Worm (Caenorhabditis elegans) whole organism, late embryonic: ENCODE measurements around the gene imp-2.

Source experiments
- ama-1 ChIP-seq: fragments of 150-350 bp; optimal IDR thresholded peaks from 2 replicates; lab custom pipeline; 2014
- ceh-30 ChIP-seq: fragments of 150-350 bp; optimal IDR thresholded peaks from 2 replicates; lab custom pipeline; 2014; ENCODE audit warnings: missing biosample characterization, missing genetic modification characterization
- fkh-10 ChIP-seq: fragments of 150-350 bp; optimal IDR thresholded peaks from 2 replicates; lab custom pipeline; 2014; ENCODE audit warnings: missing biosample characterization, missing genetic modification reagents, missing genetic modification characterization
- mec-3 ChIP-seq: sonication (generic microtip); optimal IDR thresholded peaks from 2 replicates; lab custom pipeline; 2016; ENCODE audit warnings: borderline replicate concordance, missing genetic modification characterization, missing compliant biosample characterization

DNA sequence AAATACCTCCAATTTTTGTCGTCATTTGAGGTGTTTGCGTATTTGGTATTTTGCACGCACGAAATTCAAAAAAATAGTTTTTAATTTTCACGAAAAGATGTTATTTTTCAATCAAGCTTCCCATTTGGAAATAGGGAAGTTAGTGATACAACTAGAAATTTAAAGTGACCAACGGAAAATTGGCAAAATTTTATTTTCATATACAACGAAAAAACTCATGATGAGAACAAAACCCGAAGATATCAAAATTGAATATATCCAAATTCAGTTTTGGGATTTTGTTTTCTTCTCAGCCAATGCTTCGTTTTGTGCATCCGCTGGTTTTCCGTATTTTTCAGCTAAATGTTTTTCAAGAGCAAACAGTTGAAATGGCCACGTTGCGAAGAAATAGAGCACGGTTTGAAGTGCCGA is 27.2 kb upstream of the imp-2 start:
- TF ChIP-seq ceh-30 (tag; lab: Kevin White, UChicago) (no peak), fkh-10 (GFP tag; lab: Kevin White, UChicago) (no peak), ama-1 (no peak), mec-3 (no peak)
